Fruit fly (Drosophila melanogaster): Measurements from ENCODE around the gene Irk1.

dm6 chr3R:23156347-23156864 lies 11.7 kb upstream of the Irk1 start:
- TF ChIP-seq CG8478 (optimal IDR thresholded peaks at IDR 0.05), result no peak
- TF ChIP-seq CTCF (optimal IDR thresholded peaks at IDR 0.05), result no peak

All from S2 (cell line).